Fruit fly (Drosophila melanogaster) whole organism, embryonic: ENCODE results near the gene Cwc25.

Experiments used
- Aef1 ChIP-seq: fragments of 200-800 bp; sonication (Bioruptor generic); IDR thresholded peaks from 3 replicates; pipeline ENCODE4 v1.3.6; 2022; ENCODE audit warnings: missing biosample characterization, missing genetic modification characterization
- Atf6 ChIP-seq: fragments of 200-800 bp; sonication (Bioruptor generic); IDR thresholded peaks from 2 replicates; pipeline ENCODE4 v1.3.6; 2022; ENCODE audit warnings: missing biosample characterization, missing genetic modification characterization
- CG10321 ChIP-seq: fragments of 200-800 bp; sonication (Bioruptor generic); IDR thresholded peaks from 2 replicates; pipeline ENCODE4 v1.3.6; 2022; ENCODE audit warnings: missing biosample characterization, missing genetic modification characterization
- CG11504 ChIP-seq: fragments of 200-800 bp; sonication (Bioruptor generic); optimal IDR thresholded peaks from 3 replicates; lab custom pipeline; 2019; ENCODE audit warnings: missing biosample characterization, mild to moderate bottlenecking, missing genetic modification characterization, moderate library complexity
- CG12659 ChIP-seq: fragments of 200-800 bp; sonication (Bioruptor generic); optimal IDR thresholded peaks from 3 replicates; lab custom pipeline; 2017; ENCODE audit warnings: mild to moderate bottlenecking, missing biosample characterization, missing genetic modification reagents, missing genetic modification characterization
- CG12942 ChIP-seq: fragments of 200-800 bp; sonication (Bioruptor generic); optimal IDR thresholded peaks from 3 replicates; lab custom pipeline; 2016; ENCODE audit warnings: missing biosample characterization, missing genetic modification characterization
- CG15514 ChIP-seq: fragments of 200-800 bp; sonication (Bioruptor generic); optimal IDR thresholded peaks from 3 replicates; lab custom pipeline; 2017; ENCODE audit warnings: missing biosample characterization, missing genetic modification characterization, mild to moderate bottlenecking, moderate library complexity, missing genetic modification reagents
- CG17361 ChIP-seq: fragments of 200-800 bp; sonication (Bioruptor generic); IDR thresholded peaks from 3 replicates; pipeline ENCODE4 v1.3.6; 2022; ENCODE audit warnings: missing biosample characterization, missing genetic modification characterization
- CG17612 ChIP-seq: fragments of 200-800 bp; sonication (Bioruptor generic); IDR thresholded peaks from 2 replicates; pipeline ENCODE4 v1.3.6; 2022; ENCODE audit warnings: missing biosample characterization, missing genetic modification characterization
- CG4424 ChIP-seq: fragments of 200-800 bp; sonication (Bioruptor generic); optimal IDR thresholded peaks from 3 replicates; lab custom pipeline; 2016; ENCODE audit warnings: missing biosample characterization, missing genetic modification characterization
- CG4820 ChIP-seq: fragments of 200-800 bp; sonication (Bioruptor generic); optimal IDR thresholded peaks from 3 replicates; lab custom pipeline; 2016; ENCODE audit warnings: missing biosample characterization, missing genetic modification characterization
- CG8281 ChIP-seq: fragments of 200-800 bp; sonication (Bioruptor generic); optimal IDR thresholded peaks from 2 replicates; lab custom pipeline; 2018; ENCODE audit warnings: missing biosample characterization, mild to moderate bottlenecking, missing genetic modification characterization, moderate library complexity
- CG9609 ChIP-seq: fragments of 200-800 bp; sonication (Bioruptor generic); optimal IDR thresholded peaks from 3 replicates; lab custom pipeline; 2016; ENCODE audit warnings: missing biosample characterization, missing genetic modification characterization
- CHES-1-like ChIP-seq: fragments of 200-800 bp; sonication (Bioruptor generic); optimal IDR thresholded peaks from 2 replicates; lab custom pipeline; 2016; ENCODE audit warnings: missing biosample characterization, missing genetic modification characterization
- CTCF ChIP-seq: fragments of 200-800 bp; sonication (Bioruptor generic); optimal IDR thresholded peaks from 2 replicates; lab custom pipeline; 2017; ENCODE audit warnings: missing biosample characterization, mild to moderate bottlenecking, missing genetic modification characterization, moderate library complexity
- Camta ChIP-seq: fragments of 200-800 bp; sonication (Bioruptor generic); optimal IDR thresholded peaks from 2 replicates; lab custom pipeline; 2016; ENCODE audit warnings: missing biosample characterization, missing genetic modification characterization
- Dek ChIP-seq: fragments of 200-800 bp; sonication (Bioruptor generic); optimal IDR thresholded peaks from 3 replicates; lab custom pipeline; 2019; ENCODE audit warnings: missing biosample characterization, mild to moderate bottlenecking, missing genetic modification characterization, moderate library complexity
- ERR ChIP-seq: fragments of 200-800 bp; sonication (Bioruptor generic); optimal IDR thresholded peaks from 2 replicates; lab custom pipeline; 2016; ENCODE audit warnings: missing biosample characterization, missing genetic modification characterization
- Elba2 ChIP-seq: fragments of 200-800 bp; sonication (Bioruptor generic); optimal IDR thresholded peaks from 3 replicates; lab custom pipeline; 2016; ENCODE audit warnings: missing biosample characterization, missing genetic modification characterization
- Hey ChIP-seq: fragments of 200-800 bp; sonication (Bioruptor generic); optimal IDR thresholded peaks from 3 replicates; lab custom pipeline; 2018; ENCODE audit warnings: missing biosample characterization, mild to moderate bottlenecking, missing genetic modification characterization
- Hmr ChIP-seq: fragments of 200-800 bp; sonication (Bioruptor generic); optimal IDR thresholded peaks from 3 replicates; lab custom pipeline; 2017; ENCODE audit warnings: mild to moderate bottlenecking, missing biosample characterization, missing genetic modification reagents, missing genetic modification characterization
- Hr39 ChIP-seq: fragments of >200 bp; optimal IDR thresholded peaks from 2 replicates; lab custom pipeline; 2017
- Myb ChIP-seq: fragments of 200-800 bp; sonication (Bioruptor generic); optimal IDR thresholded peaks from 2 replicates; lab custom pipeline; 2016; ENCODE audit warnings: missing biosample characterization, missing genetic modification characterization
- Nf-YB ChIP-seq: fragments of 200-800 bp; sonication (Bioruptor generic); optimal IDR thresholded peaks from 3 replicates; lab custom pipeline; 2019; ENCODE audit warnings: missing biosample characterization, mild to moderate bottlenecking, missing genetic modification characterization, moderate library complexity
- Pdp1 ChIP-seq, 2 experiments: fragments of 200-800 bp; sonication (Bioruptor generic); optimal IDR thresholded peaks; 3 replicates each; lab custom pipeline; 2016; ENCODE audit warnings: missing biosample characterization in 2 of 2, missing genetic modification characterization in 2 of 2, mild to moderate bottlenecking in 1 of 2, moderate library complexity in 1 of 2
- Scr ChIP-seq: fragments of 200-800 bp; sonication (Bioruptor generic); IDR thresholded peaks from 2 replicates; pipeline ENCODE4 v1.3.6; 2022; ENCODE audit warnings: missing biosample characterization, missing genetic modification characterization; ENCODE audit not compliant: partially characterized antibody
- Side ChIP-seq: fragments of 200-800 bp; sonication (Bioruptor generic); optimal IDR thresholded peaks from 2 replicates; lab custom pipeline; 2016; ENCODE audit warnings: missing biosample characterization, missing genetic modification characterization
- Xbp1 ChIP-seq: fragments of 200-800 bp; sonication (Bioruptor generic); optimal IDR thresholded peaks from 3 replicates; lab custom pipeline; 2016; ENCODE audit warnings: missing biosample characterization, mild to moderate bottlenecking, missing genetic modification characterization
- caup ChIP-seq: fragments of 200-800 bp; sonication (Bioruptor generic); optimal IDR thresholded peaks from 3 replicates; lab custom pipeline; 2017; ENCODE audit warnings: missing biosample characterization, mild to moderate bottlenecking, missing genetic modification characterization, moderate library complexity; ENCODE audit not compliant: severe bottlenecking
- chinmo ChIP-seq: fragments of 200-800 bp; sonication (Bioruptor generic); IDR thresholded peaks from 4 replicates; pipeline ENCODE4 v1.3.6; 2022; ENCODE audit warnings: missing biosample characterization, missing genetic modification characterization; ENCODE audit not compliant: partially characterized antibody
- dimm ChIP-seq: fragments of 200-800 bp; sonication (Bioruptor generic); IDR thresholded peaks from 2 replicates; pipeline ENCODE4 v1.3.6; 2022; ENCODE audit warnings: missing biosample characterization, missing genetic modification characterization
- fd96Cb ChIP-seq: fragments of 200-800 bp; sonication (Bioruptor generic); optimal IDR thresholded peaks from 2 replicates; lab custom pipeline; 2018; ENCODE audit warnings: missing biosample characterization, mild to moderate bottlenecking, missing genetic modification characterization, moderate library complexity
- gfzf ChIP-seq: fragments of 200-800 bp; sonication (Bioruptor generic); optimal IDR thresholded peaks from 2 replicates; lab custom pipeline; 2016; ENCODE audit warnings: missing biosample characterization, mild to moderate bottlenecking, missing genetic modification characterization, moderate library complexity
- hbn ChIP-seq: fragments of 200-800 bp; sonication (Bioruptor generic); IDR thresholded peaks from 2 replicates; pipeline ENCODE4 v1.3.6; 2022; ENCODE audit warnings: missing biosample characterization, missing genetic modification characterization; ENCODE audit not compliant: partially characterized antibody
- her ChIP-seq: fragments of 200-800 bp; sonication (Bioruptor generic); optimal IDR thresholded peaks from 2 replicates; lab custom pipeline; 2016; ENCODE audit warnings: missing biosample characterization, missing genetic modification characterization
- inv ChIP-seq: fragments of 200-800 bp; sonication (Bioruptor generic); IDR thresholded peaks from 2 replicates; pipeline ENCODE4 v1.3.6; 2022; ENCODE audit warnings: missing biosample characterization, missing genetic modification characterization; ENCODE audit not compliant: partially characterized antibody
- jigr1 ChIP-seq: fragments of 200-800 bp; sonication (Bioruptor generic); IDR thresholded peaks from 3 replicates; pipeline ENCODE4 v1.3.6; 2022; ENCODE audit warnings: missing biosample characterization, missing genetic modification characterization
- ken ChIP-seq: fragments of 200-800 bp; sonication (Bioruptor generic); IDR thresholded peaks from 3 replicates; pipeline ENCODE4 v1.3.6; 2022; ENCODE audit warnings: missing biosample characterization, missing genetic modification characterization
- lilli ChIP-seq: fragments of 200-800 bp; sonication (Bioruptor generic); optimal IDR thresholded peaks from 3 replicates; lab custom pipeline; 2016; ENCODE audit warnings: missing biosample characterization, missing genetic modification characterization
- nerfin-1 ChIP-seq: fragments of 200-800 bp; sonication (Bioruptor generic); optimal IDR thresholded peaks from 3 replicates; lab custom pipeline; 2019; ENCODE audit warnings: missing biosample characterization, mild to moderate bottlenecking, missing genetic modification characterization, moderate library complexity
- nmo ChIP-seq: fragments of 200-800 bp; sonication (Bioruptor generic); optimal IDR thresholded peaks from 2 replicates; lab custom pipeline; 2018; ENCODE audit warnings: missing biosample characterization, mild to moderate bottlenecking, missing genetic modification characterization, moderate library complexity
- phol ChIP-seq: fragments of 200-800 bp; sonication (Bioruptor generic); optimal IDR thresholded peaks from 3 replicates; lab custom pipeline; 2018; ENCODE audit warnings: missing biosample characterization, mild to moderate bottlenecking, missing genetic modification characterization, moderate library complexity
- pzg ChIP-seq: fragments of 200-800 bp; sonication (Bioruptor generic); optimal IDR thresholded peaks from 3 replicates; lab custom pipeline; 2018; ENCODE audit warnings: missing biosample characterization, mild to moderate bottlenecking, missing genetic modification characterization, moderate library complexity
- repo ChIP-seq: fragments of 200-800 bp; sonication (Bioruptor generic); optimal IDR thresholded peaks from 2 replicates; lab custom pipeline; 2016; ENCODE audit warnings: missing biosample characterization, missing genetic modification characterization
- rib ChIP-seq: fragments of 200-800 bp; sonication (Bioruptor generic); IDR thresholded peaks from 2 replicates; pipeline ENCODE4 v1.3.6; 2022; ENCODE audit warnings: missing biosample characterization, missing genetic modification characterization
- sc ChIP-seq, 3 experiments: fragments of >200 bp in 2 of 3; fragments of 200-800 bp in 1 of 3; sonication (Bioruptor generic) in 1 of 3; optimal IDR thresholded peaks; 2 replicates in 2 of 3; 3 replicates in 1 of 3; lab custom pipeline; 2017; ENCODE audit warnings: mild to moderate bottlenecking in 1 of 3, missing biosample characterization in 1 of 3, missing genetic modification characterization in 1 of 3, missing genetic modification reagents in 1 of 3
- sd ChIP-seq: fragments of 200-800 bp; sonication (Bioruptor generic); optimal IDR thresholded peaks from 3 replicates; lab custom pipeline; 2018; ENCODE audit warnings: missing biosample characterization, mild to moderate bottlenecking, missing genetic modification characterization, moderate library complexity
- sens ChIP-seq: fragments of 200-800 bp; sonication (Bioruptor generic); peaks from one replicate; lab custom pipeline; 2016; ENCODE audit warnings: missing biosample characterization, missing genetic modification characterization
- sug ChIP-seq: fragments of 200-800 bp; optimal IDR thresholded peaks from 2 replicates; lab custom pipeline; 2019; ENCODE audit warnings: missing biosample characterization, mild to moderate bottlenecking, missing genetic modification characterization, moderate library complexity
- trem ChIP-seq: fragments of 200-800 bp; optimal IDR thresholded peaks from 3 replicates; lab custom pipeline; 2019; ENCODE audit warnings: missing biosample characterization, mild to moderate bottlenecking, missing genetic modification characterization, moderate library complexity
- z ChIP-seq: fragments of 200-800 bp; sonication (Bioruptor generic); IDR thresholded peaks from 3 replicates; pipeline ENCODE4 v1.3.6; 2022; ENCODE audit warnings: missing biosample characterization, missing genetic modification characterization

Cwc25 gene

dm6 chr2L:2739820-2740230 lies 5.1 kb upstream of the Cwc25 start, which contains the start of gene Hrs:
Hrs (plus strand) TSS chr2L:2739986.
- TF ChIP-seq CG10321 (GFP tag; lab: Robert Waterston, UW), result no peak
- peak; percentile 36 for TF ChIP-seq CG12659 (GFP tag; lab: Kevin White, UChicago)
- TF ChIP-seq inv (GFP tag; lab: Robert Waterston, UW), result no peak
- TF ChIP-seq sd, result peak; percentile 97
- TF ChIP-seq Atf6 (GFP tag; lab: Robert Waterston, UW), result no peak
- peak; percentile 100 for TF ChIP-seq her
- peak; percentile 23; the same call in 1 of the 2 replicates for TF ChIP-seq Scr (GFP tag; lab: Robert Waterston, UW)
- TF ChIP-seq CG4820 (GFP tag; lab: Kevin White, UChicago), result no peak
- TF ChIP-seq nerfin-1 (tag; lab: Kevin White, UChicago), result peak; percentile 99
- TF ChIP-seq CG15514 (GFP tag; lab: Kevin White, UChicago), result peak; percentile 77
- peak; percentile 70; the same call in 1 of the 2 replicates for TF ChIP-seq rib (GFP tag; lab: Robert Waterston, UW)
- peak; percentile 69 for TF ChIP-seq gfzf (GFP tag; lab: Kevin White, UChicago)
- TF ChIP-seq Pdp1 (GFP tag; optimal IDR thresholded peaks at IDR 0.05; lab: Kevin White, UChicago), result peak in 1 of 2 experiments; percentile 91
- peak; percentile 40; the same call in 1 of the 2 replicates for TF ChIP-seq hbn
- no peak for TF ChIP-seq CG4424 (GFP tag; lab: Kevin White, UChicago)
- TF ChIP-seq caup (GFP tag; lab: Kevin White, UChicago), result no peak
- TF ChIP-seq CG9609 (GFP tag; lab: Kevin White, UChicago), result no peak
- no peak for TF ChIP-seq dimm (GFP tag; lab: Robert Waterston, UW)
- no peak for TF ChIP-seq jigr1
- no peak for TF ChIP-seq sc (optimal IDR thresholded peaks at IDR 0.05; lab: Kevin White, UChicago)
- no peak for TF ChIP-seq sc (GFP tag; optimal IDR thresholded peaks at IDR 0.05; lab: Kevin White, UChicago)
- TF ChIP-seq Myb (GFP tag; lab: Kevin White, UChicago), result peak; percentile 98
- peak; percentile 81 for TF ChIP-seq sens (GFP tag; lab: Kevin White, UChicago)
- TF ChIP-seq Elba2, result peak; percentile 64
- TF ChIP-seq Camta (GFP tag; lab: Kevin White, UChicago), result no peak
- TF ChIP-seq Xbp1, result no peak
- peak; percentile 35 for TF ChIP-seq lilli
- TF ChIP-seq fd96Cb (tag; lab: Kevin White, UChicago), result no peak
- TF ChIP-seq ken (GFP tag; lab: Robert Waterston, UW), result 0 out of 3 replicates have a peak, but pooled peaks have one; percentile 12
- TF ChIP-seq sug (tag; lab: Kevin White, UChicago), result peak; percentile 40
- no peak for TF ChIP-seq CG11504 (tag; lab: Kevin White, UChicago)
- TF ChIP-seq chinmo (GFP tag; lab: Robert Waterston, UW), result peak; percentile 69; the same call in 2 of the 4 replicates
- TF ChIP-seq pzg (GFP tag; lab: Kevin White, UChicago), result peak; percentile 97
- no peak for TF ChIP-seq Hmr (GFP tag; lab: Kevin White, UChicago)
- TF ChIP-seq CHES-1-like (GFP tag; lab: Kevin White, UChicago), result peak; percentile 27
- TF ChIP-seq z (GFP tag; lab: Robert Waterston, UW), result no peak
- no peak for TF ChIP-seq Nf-YB (GFP tag; lab: Kevin White, UChicago)
- 0 out of 3 replicates have a peak, but pooled peaks have one; percentile 18 for TF ChIP-seq CG17361 (GFP tag; lab: Robert Waterston, UW)
- peak; percentile 86 for TF ChIP-seq trem
- TF ChIP-seq Hr39 (lab: Kevin White, UChicago), result no peak
- peak; percentile 76 for TF ChIP-seq nmo
- peak; percentile 50 for TF ChIP-seq phol (tag; lab: Kevin White, UChicago)
- TF ChIP-seq ERR (GFP tag; lab: Kevin White, UChicago), result peak; percentile 3
- TF ChIP-seq CG17612 (GFP tag; lab: Robert Waterston, UW), result no peak
- TF ChIP-seq CTCF (GFP tag; lab: Kevin White, UChicago), result peak; percentile 22
- no peak for TF ChIP-seq CG8281 (tag; lab: Kevin White, UChicago)
- no peak for TF ChIP-seq repo (GFP tag; lab: Kevin White, UChicago)
- TF ChIP-seq Aef1 (GFP tag; lab: Robert Waterston, UW), result no peak
- no peak for TF ChIP-seq Dek (tag; lab: Kevin White, UChicago)
- TF ChIP-seq Side (GFP tag; lab: Kevin White, UChicago), result no peak
- no peak for TF ChIP-seq CG12942
- TF ChIP-seq Hey (tag; lab: Kevin White, UChicago), result no peak
